Worm (Caenorhabditis elegans): ENCODE data around the gene T08A9.13.

- no peak for TF ChIP-seq ceh-36 (tag; optimal IDR thresholded peaks at IDR 0.05)
- no peak for TF ChIP-seq sea-1 (GFP tag; conservative IDR thresholded peaks at IDR 0.05)
- no peak for TF ChIP-seq ceh-13 (GFP tag; optimal IDR thresholded peaks at IDR 0.05)
- no peak for TF ChIP-seq hmbx-1 (tag; optimal IDR thresholded peaks at IDR 0.05)
- no peak for TF ChIP-seq ama-1 (optimal IDR thresholded peaks at IDR 0.05)
- no peak for TF ChIP-seq aly-1 (tag; optimal IDR thresholded peaks at IDR 0.05)
- no peak for TF ChIP-seq tra-4 (tag; optimal IDR thresholded peaks at IDR 0.05)
- 0 out of 2 replicates have a peak, but pooled peaks have one; percentile 32 for TF ChIP-seq tbx-11 (GFP tag; IDR thresholded peaks at IDR 0.05)
- TF ChIP-seq B0310.2 (tag; optimal IDR thresholded peaks at IDR 0.05): no peak
- TF ChIP-seq scrt-1 (GFP tag; IDR thresholded peaks at IDR 0.05): no peak
- TF ChIP-seq flt-1 (GFP tag; IDR thresholded peaks at IDR 0.05): 0 out of 2 replicates have a peak, but pooled peaks have one; percentile 11
- no peak for TF ChIP-seq hmg-4 (GFP tag; optimal IDR thresholded peaks at IDR 0.05)
- TF ChIP-seq F13C5.2 (tag; optimal IDR thresholded peaks at IDR 0.05): no peak
- TF ChIP-seq tbx-37 (GFP tag; conservative IDR thresholded peaks at IDR 0.05): no peak
These were observed 1.4 kb upstream of the T08A9.13 start for ce11 chrX:7323604-7324003.
